Worm (Caenorhabditis elegans) whole organism, L2 larva: ENCODE data around the gene cut-5.

Source experiments
- aly-2 ChIP-seq: fragments of 150-350 bp; optimal IDR thresholded peaks from 2 replicates; lab custom pipeline; 2014; ENCODE audit warnings: missing biosample characterization, missing genetic modification characterization
- blmp-1 ChIP-seq: sonication (generic microtip); optimal IDR thresholded peaks from 2 replicates; lab custom pipeline; 2017; ENCODE audit warnings: missing genetic modification characterization, mild to moderate bottlenecking, missing compliant biosample characterization, antibody characterized with exemption, moderate library complexity; ENCODE audit not compliant: insufficient read depth
- ceh-16 ChIP-seq: fragments of 150-350 bp; optimal IDR thresholded peaks from 2 replicates; lab custom pipeline; 2014; ENCODE audit warnings: missing biosample characterization, missing genetic modification characterization
- elt-3 ChIP-seq: sonication (generic microtip); optimal IDR thresholded peaks from 2 replicates; lab custom pipeline; 2017; ENCODE audit warnings: missing biosample characterization, missing genetic modification characterization
- nhr-12 ChIP-seq: fragments of 150-350 bp; optimal IDR thresholded peaks from 2 replicates; lab custom pipeline; 2014; ENCODE audit warnings: missing biosample characterization, missing genetic modification characterization
- nhr-25 ChIP-seq: fragments of 150-350 bp; sonication (generic microtip); optimal IDR thresholded peaks from 3 replicates; lab custom pipeline; 2014; ENCODE audit warnings: missing biosample characterization, missing genetic modification characterization
- skn-1 ChIP-seq: sonication (generic microtip); optimal IDR thresholded peaks from 2 replicates; lab custom pipeline; 2017; ENCODE audit warnings: missing biosample characterization, missing genetic modification characterization
- snpc-4 ChIP-seq: fragments of 150-350 bp; optimal IDR thresholded peaks from 2 replicates; lab custom pipeline; 2014; ENCODE audit warnings: missing biosample characterization, missing genetic modification characterization

- TF ChIP-seq snpc-4 (tag; lab: Kevin White, UChicago) (no peak), blmp-1 (no peak), nhr-12 (tag; lab: Kevin White, UChicago) (no peak), elt-3 (no peak), aly-2 (tag; lab: Kevin White, UChicago) (no peak), ceh-16 (no peak), skn-1 (tag; lab: Kevin White, UChicago) (no peak), nhr-25 (tag; lab: Kevin White, UChicago) (no peak)
Observed at ce11 chrX:10386001-10386400, 48.0 kb upstream of the cut-5 start.
